Worm (Caenorhabditis elegans) whole organism, L1 larva: ENCODE data around the gene rpl-21.

Source experiments
- C34B4.2 ChIP-seq: sonication (generic microtip); optimal IDR thresholded peaks from 2 replicates; lab custom pipeline; 2017; ENCODE audit warnings: mild to moderate bottlenecking, missing genetic modification characterization, missing compliant biosample characterization
- ama-1 ChIP-seq: fragments of 150-350 bp; optimal IDR thresholded peaks from 2 replicates; lab custom pipeline; 2014
- ceh-82 ChIP-seq, 3 experiments: fragments of 150-350 bp in 1 of 3; sonication (generic microtip) in 2 of 3; optimal IDR thresholded peaks; 2 replicates each; lab custom pipeline; 2014 to 2017; ENCODE audit warnings: missing biosample characterization in 3 of 3, missing genetic modification characterization in 3 of 3
- ces-1 ChIP-seq: fragments of 150-350 bp; optimal IDR thresholded peaks from 2 replicates; lab custom pipeline; 2014; ENCODE audit warnings: missing biosample characterization, missing genetic modification reagents, missing genetic modification characterization
- hlh-4 ChIP-seq: sonication (generic microtip); optimal IDR thresholded peaks from 2 replicates; lab custom pipeline; 2016; ENCODE audit warnings: mild to moderate bottlenecking, missing genetic modification characterization, missing compliant biosample characterization
- jun-1 ChIP-seq: fragments of 150-350 bp; optimal IDR thresholded peaks from 2 replicates; lab custom pipeline; 2014; ENCODE audit warnings: missing biosample characterization, missing genetic modification reagents, missing genetic modification characterization
- lin-39 ChIP-seq: fragments of 150-350 bp; optimal IDR thresholded peaks from 2 replicates; lab custom pipeline; 2014; ENCODE audit warnings: missing biosample characterization, missing genetic modification reagents, missing genetic modification characterization
- mdl-1 ChIP-seq, 2 experiments: fragments of 150-350 bp; optimal IDR thresholded peaks; 2 replicates each; lab custom pipeline; 2014 to 2017; ENCODE audit warnings: missing biosample characterization in 2 of 2, missing genetic modification characterization in 2 of 2, inconsistent platforms in 1 of 2
- nhr-12 ChIP-seq: sonication (generic microtip); optimal IDR thresholded peaks from 2 replicates; lab custom pipeline; 2017; ENCODE audit warnings: missing biosample characterization, missing genetic modification characterization
- unc-86 ChIP-seq: sonication (generic microtip); optimal IDR thresholded peaks from 2 replicates; lab custom pipeline; 2016; ENCODE audit warnings: missing genetic modification characterization, missing compliant biosample characterization

- TF ChIP-seq jun-1 (tag; lab: Kevin White, UChicago): no peak
- no peak for TF ChIP-seq C34B4.2 (tag; lab: Kevin White, UChicago)
- TF ChIP-seq hlh-4: no peak
- TF ChIP-seq ama-1 (lab: Kevin White, UChicago): no peak
- no peak for TF ChIP-seq ces-1 (GFP tag; lab: Kevin White, UChicago)
- TF ChIP-seq lin-39 (tag; lab: Kevin White, UChicago): no peak
- TF ChIP-seq nhr-12 (tag; lab: Kevin White, UChicago): no peak
- no peak for TF ChIP-seq unc-86
- no peak for TF ChIP-seq ceh-82 (tag; optimal IDR thresholded peaks at IDR 0.05; lab: Kevin White, UChicago)
- TF ChIP-seq mdl-1 (tag; optimal IDR thresholded peaks at IDR 0.05; lab: Kevin White, UChicago): no peak
Observed at ce11 chrIII:8172609-8173133, 42.6 kb upstream of the rpl-21 start.
